Fruit fly (Drosophila melanogaster): ENCODE measurements around the gene Smg6.
A peak's percentile ranks its signal among the peaks of the same experiment; 100 is the strongest.

Smg6 gene

DNA sequence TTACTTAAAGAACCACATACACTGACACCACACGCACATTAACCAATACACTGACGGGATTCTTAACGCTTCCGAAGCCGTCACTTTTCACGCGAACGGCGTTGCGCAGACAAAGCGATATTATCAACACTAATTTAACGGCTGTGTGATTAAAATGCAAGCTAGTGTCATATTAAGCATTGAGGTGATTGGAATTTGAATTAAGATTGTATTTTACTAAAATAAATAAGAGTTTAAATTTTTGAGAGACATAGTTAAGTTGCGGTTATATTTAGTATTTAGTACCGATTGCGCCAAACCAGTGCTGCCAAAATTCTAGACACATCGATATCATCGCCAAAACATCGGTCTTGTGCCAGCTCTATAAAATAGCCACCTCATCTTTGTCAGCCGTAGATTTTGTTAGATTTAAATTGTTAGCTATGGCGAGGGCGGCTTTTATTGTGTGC, 5.8 kb upstream of the Smg6 start, which contains the start of the genes Ythdf and bai (continued):
- TF ChIP-seq CG33213 (GFP tag; optimal IDR thresholded peaks at IDR 0.05) (peak; percentile 23), dpn (GFP tag; optimal IDR thresholded peaks at IDR 0.05) (peak; percentile 47 to 54), CG1233 (GFP tag; optimal IDR thresholded peaks at IDR 0.05) (no peak), CG1647 (GFP tag; optimal IDR thresholded peaks at IDR 0.05) (peak; percentile 18), zen (tag; optimal IDR thresholded peaks at IDR 0.05) (peak; percentile 48), ro (GFP tag; IDR thresholded peaks at IDR 0.05) (no peak), Six4 (GFP tag; optimal IDR thresholded peaks at IDR 0.05) (no peak), amos (GFP tag; IDR thresholded peaks at IDR 0.05; ENCODE audit: partially characterized antibody) (peak; percentile 86), CG6791 (GFP tag; IDR thresholded peaks at IDR 0.05; ENCODE audit: partially characterized antibody) (peak; percentile 82), CG11504 (tag; optimal IDR thresholded peaks at IDR 0.05) (no peak), cato (GFP tag; optimal IDR thresholded peaks at IDR 0.05; ENCODE audit: borderline replicate concordance) (no peak), jing (GFP tag; optimal IDR thresholded peaks at IDR 0.05) (no peak), CG6175 (GFP tag; IDR thresholded peaks at IDR 0.05) (no peak), bsh (GFP tag; optimal IDR thresholded peaks at IDR 0.05) (no peak), CG31224 (GFP tag; IDR thresholded peaks at IDR 0.05) (no peak), gsb (GFP tag; IDR thresholded peaks at IDR 0.05) (no peak), Blimp-1 (GFP tag; optimal IDR thresholded peaks at IDR 0.05) (no peak), gro (GFP tag; optimal IDR thresholded peaks at IDR 0.05) (peak; percentile 35), Trl (optimal IDR thresholded peaks at IDR 0.05) (no peak), Trl (GFP tag; optimal IDR thresholded peaks at IDR 0.05) (peak; percentile 31), CG13287 (GFP tag; IDR thresholded peaks at IDR 0.05; ENCODE audit: partially characterized antibody) (peak; percentile 91), E2f2 (GFP tag; IDR thresholded peaks at IDR 0.05) (peak; percentile 65), hb (GFP tag; IDR thresholded peaks at IDR 0.05; ENCODE audit: partially characterized antibody) (peak; percentile 78), Dll (GFP tag; IDR thresholded peaks at IDR 0.05; ENCODE audit: partially characterized antibody) (peak; percentile 91), wor (GFP tag; IDR thresholded peaks at IDR 0.05) (no peak), CG11093 (GFP tag; IDR thresholded peaks at IDR 0.05) (no peak), peb (GFP tag; IDR thresholded peaks at IDR 0.05) (no peak), chif (GFP tag; optimal IDR thresholded peaks at IDR 0.05) (peak in 1 of 2 experiments; percentile 18), tap (tag; optimal IDR thresholded peaks at IDR 0.05) (no peak), da (GFP tag; optimal IDR thresholded peaks at IDR 0.05) (no peak), zfh2 (GFP tag; optimal IDR thresholded peaks at IDR 0.05) (peak; percentile 69), CG11247 (GFP tag; IDR thresholded peaks at IDR 0.05) (no peak), Jarid2 (GFP tag; optimal IDR thresholded peaks at IDR 0.05) (no peak), CG6254 (GFP tag; optimal IDR thresholded peaks at IDR 0.05) (no peak), pho (GFP tag; optimal IDR thresholded peaks at IDR 0.05) (peak; percentile 38), CG17568 (GFP tag; optimal IDR thresholded peaks at IDR 0.05) (no peak), bigmax (GFP tag; optimal IDR thresholded peaks at IDR 0.05) (no peak), Dip2 (GFP tag; IDR thresholded peaks at IDR 0.05) (no peak), CG2712 (tag; optimal IDR thresholded peaks at IDR 0.05) (no peak), h (optimal IDR thresholded peaks at IDR 0.05) (no peak), CG16815 (GFP tag; optimal IDR thresholded peaks at IDR 0.05) (no peak), chinmo (GFP tag; IDR thresholded peaks at IDR 0.05; ENCODE audit: partially characterized antibody) (peak; percentile 57; the same call in 1 of the 4 replicates), CG10366 (GFP tag; IDR thresholded peaks at IDR 0.05) (no peak), HLH3B (GFP tag; IDR thresholded peaks at IDR 0.05) (no peak), CG10431 (GFP tag; optimal IDR thresholded peaks at IDR 0.05) (no peak), ken (GFP tag; IDR thresholded peaks at IDR 0.05) (peak; percentile 52; the same call in 2 of the 3 replicates), Side (GFP tag; optimal IDR thresholded peaks at IDR 0.05) (peak; percentile 27), CG9437 (GFP tag; optimal IDR thresholded peaks at IDR 0.05) (no peak), H15 (GFP tag; IDR thresholded peaks at IDR 0.05) (no peak), CrebB (tag; optimal IDR thresholded peaks at IDR 0.05) (peak; percentile 46), tgo (GFP tag; IDR thresholded peaks at IDR 0.05) (no peak), salm (tag; optimal IDR thresholded peaks at IDR 0.05) (no peak)

Measured in whole organism, embryonic.